Worm (Caenorhabditis elegans) whole organism, L1 larva: ENCODE measurements around the gene C27H5.12.
A peak's percentile ranks its signal among the peaks of the same experiment; 100 is the strongest.

ENCODE experiments used
- C04F5.9 ChIP-seq: sonication (generic microtip); optimal IDR thresholded peaks from 2 replicates; lab custom pipeline; 2016; ENCODE audit warnings: missing genetic modification characterization, missing compliant biosample characterization
- F16B12.6 ChIP-seq: fragments of 150-350 bp; optimal IDR thresholded peaks from 2 replicates; lab custom pipeline; 2014; ENCODE audit warnings: missing biosample characterization, missing genetic modification characterization
- Y116A8C.19 ChIP-seq: sonication (generic microtip); optimal IDR thresholded peaks from 2 replicates; lab custom pipeline; 2016; ENCODE audit warnings: missing compliant biosample characterization, missing genetic modification characterization, borderline replicate concordance
- aha-1 ChIP-seq: fragments of 150-350 bp; optimal IDR thresholded peaks from 2 replicates; lab custom pipeline; 2014; ENCODE audit warnings: missing biosample characterization, missing genetic modification characterization
- aly-2 ChIP-seq: fragments of 150-350 bp; optimal IDR thresholded peaks from 2 replicates; lab custom pipeline; 2014; ENCODE audit warnings: missing biosample characterization, missing genetic modification characterization
- ama-1 ChIP-seq: fragments of 150-350 bp; optimal IDR thresholded peaks from 2 replicates; lab custom pipeline; 2014
- blmp-1 ChIP-seq: fragments of 150-350 bp; optimal IDR thresholded peaks from 2 replicates; lab custom pipeline; 2014; ENCODE audit warnings: missing biosample characterization, missing genetic modification characterization
- ceh-8 ChIP-seq: fragments of 200-800 bp; sonication (Bioruptor generic); optimal IDR thresholded peaks from 2 replicates; lab custom pipeline; 2018; ENCODE audit warnings: mild to moderate bottlenecking, missing genetic modification characterization, moderate library complexity, missing compliant biosample characterization
- ceh-82 ChIP-seq, 3 experiments: fragments of 150-350 bp in 1 of 3; sonication (generic microtip) in 2 of 3; optimal IDR thresholded peaks; 2 replicates each; lab custom pipeline; 2014 to 2017; ENCODE audit warnings: missing biosample characterization in 3 of 3, missing genetic modification characterization in 3 of 3
- ceh-88 ChIP-seq: fragments of 200-800 bp; sonication (Bioruptor generic); IDR thresholded peaks from 2 replicates; pipeline ENCODE4 v1.3.6; 2022; ENCODE audit warnings: missing genetic modification characterization, missing compliant biosample characterization
- ces-1 ChIP-seq: fragments of 150-350 bp; optimal IDR thresholded peaks from 2 replicates; lab custom pipeline; 2014; ENCODE audit warnings: missing biosample characterization, missing genetic modification reagents, missing genetic modification characterization
- dpl-1 ChIP-seq, 3 experiments: fragments of 150-350 bp in 2 of 3; sonication (generic microtip) in 1 of 3; optimal IDR thresholded peaks; 2 replicates each; lab custom pipeline; 2014 to 2017; ENCODE audit warnings: missing biosample characterization in 3 of 3, missing genetic modification characterization in 3 of 3, missing genetic modification reagents in 3 of 3
- dsc-1 ChIP-seq: sonication (generic microtip); optimal IDR thresholded peaks from 2 replicates; lab custom pipeline; 2016; ENCODE audit warnings: mild to moderate bottlenecking, missing genetic modification characterization, missing compliant biosample characterization
- efl-3 ChIP-seq: fragments of 200-800 bp; sonication (Bioruptor generic); optimal IDR thresholded peaks from 2 replicates; lab custom pipeline; 2018; ENCODE audit warnings: mild to moderate bottlenecking, missing genetic modification characterization, missing compliant biosample characterization
- egl-27 ChIP-seq, 2 experiments: fragments of 150-350 bp in 1 of 2; sonication (generic microtip); optimal IDR thresholded peaks; 3 replicates each; lab custom pipeline; 2017 to 2018; ENCODE audit warnings: missing biosample characterization in 2 of 2, missing genetic modification characterization in 2 of 2, missing genetic modification reagents in 2 of 2
- elt-2 ChIP-seq: sonication (generic microtip); optimal IDR thresholded peaks from 2 replicates; lab custom pipeline; 2016; ENCODE audit warnings: missing genetic modification characterization, mild to moderate bottlenecking, inconsistent platforms, missing compliant biosample characterization, missing genetic modification reagents
- elt-3 ChIP-seq, 6 experiments: fragments of 150-350 bp in 1 of 6; sonication (generic microtip); optimal IDR thresholded peaks; 2 replicates each; lab custom pipeline; 2017 to 2018; ENCODE audit warnings: missing biosample characterization in 6 of 6, missing genetic modification characterization in 6 of 6, inconsistent platforms in 1 of 6
- fkh-10 ChIP-seq: sonication (generic microtip); optimal IDR thresholded peaks from 2 replicates; lab custom pipeline; 2017; ENCODE audit warnings: missing biosample characterization, missing genetic modification reagents, missing genetic modification characterization
- fkh-8 ChIP-seq: sonication (generic microtip); optimal IDR thresholded peaks from 2 replicates; lab custom pipeline; 2016; ENCODE audit warnings: mild to moderate bottlenecking, missing genetic modification characterization, missing compliant biosample characterization
- hlh-4 ChIP-seq: sonication (generic microtip); optimal IDR thresholded peaks from 2 replicates; lab custom pipeline; 2016; ENCODE audit warnings: mild to moderate bottlenecking, missing genetic modification characterization, missing compliant biosample characterization
- irx-1 ChIP-seq: sonication (generic microtip); optimal IDR thresholded peaks from 2 replicates; lab custom pipeline; 2016; ENCODE audit warnings: missing genetic modification characterization, missing compliant biosample characterization
- isw-1 ChIP-seq: fragments of 200-800 bp; sonication (Bioruptor generic); IDR thresholded peaks from 2 replicates; pipeline ENCODE4 v1.3.6; 2022; ENCODE audit warnings: missing genetic modification characterization, missing compliant biosample characterization
- jun-1 ChIP-seq: fragments of 150-350 bp; optimal IDR thresholded peaks from 2 replicates; lab custom pipeline; 2014; ENCODE audit warnings: missing biosample characterization, missing genetic modification reagents, missing genetic modification characterization
- lsy-2 ChIP-seq, 2 experiments: fragments of 150-350 bp; optimal IDR thresholded peaks; 2 replicates each; lab custom pipeline; 2014; ENCODE audit warnings: missing biosample characterization in 2 of 2, missing genetic modification characterization in 2 of 2
- mab-9 ChIP-seq: fragments of 200-800 bp; sonication (Bioruptor generic); IDR thresholded peaks from 2 replicates; pipeline ENCODE4 v1.3.6; 2022; ENCODE audit warnings: missing genetic modification reagents, missing genetic modification characterization, missing compliant biosample characterization
- mef-2 ChIP-seq: fragments of 150-350 bp; optimal IDR thresholded peaks from 2 replicates; lab custom pipeline; 2014; ENCODE audit warnings: missing biosample characterization, missing genetic modification characterization
- mep-1 ChIP-seq: fragments of 150-350 bp; optimal IDR thresholded peaks from 2 replicates; lab custom pipeline; 2014; ENCODE audit warnings: missing biosample characterization, missing genetic modification characterization
- nhr-20 ChIP-seq: sonication (generic microtip); optimal IDR thresholded peaks from 2 replicates; lab custom pipeline; 2016; ENCODE audit warnings: mild to moderate bottlenecking, missing genetic modification characterization, missing compliant biosample characterization
- nhr-237 ChIP-seq: fragments of 150-350 bp; optimal IDR thresholded peaks from 2 replicates; lab custom pipeline; 2014; ENCODE audit warnings: missing biosample characterization, missing genetic modification characterization
- nhr-28 ChIP-seq: fragments of 150-350 bp; optimal IDR thresholded peaks from 2 replicates; lab custom pipeline; 2014; ENCODE audit warnings: missing biosample characterization, missing genetic modification characterization
- nhr-76 ChIP-seq: sonication (generic microtip); optimal IDR thresholded peaks from 2 replicates; lab custom pipeline; 2017; ENCODE audit warnings: missing biosample characterization, missing genetic modification characterization
- nhr-77 ChIP-seq: fragments of 150-350 bp; optimal IDR thresholded peaks from 2 replicates; lab custom pipeline; 2014; ENCODE audit warnings: missing biosample characterization, missing genetic modification characterization
- nhr-85 ChIP-seq: sonication (generic microtip); peaks from one replicate; lab custom pipeline; 2016; ENCODE audit warnings: missing genetic modification characterization, inconsistent platforms, missing compliant biosample characterization
- pag-3 ChIP-seq: sonication (generic microtip); optimal IDR thresholded peaks from 2 replicates; lab custom pipeline; 2017; ENCODE audit warnings: missing genetic modification characterization, mild to moderate bottlenecking, missing compliant biosample characterization, antibody characterized with exemption, borderline replicate concordance; ENCODE audit not compliant: insufficient read depth
- pqm-1 ChIP-seq: sonication (generic microtip); optimal IDR thresholded peaks from 3 replicates; lab custom pipeline; 2017; ENCODE audit warnings: missing biosample characterization, missing genetic modification characterization
- rnt-1 ChIP-seq: sonication (generic microtip); optimal IDR thresholded peaks from 2 replicates; lab custom pipeline; 2016; ENCODE audit warnings: mild to moderate bottlenecking, missing genetic modification characterization, moderate library complexity, missing compliant biosample characterization
- skn-1 ChIP-seq: fragments of 150-350 bp; optimal IDR thresholded peaks from 2 replicates; lab custom pipeline; 2014; ENCODE audit warnings: missing biosample characterization, missing genetic modification characterization
- sox-4 ChIP-seq: sonication (generic microtip); optimal IDR thresholded peaks from 2 replicates; lab custom pipeline; 2016; ENCODE audit warnings: missing genetic modification characterization, missing compliant biosample characterization
- sup-37 ChIP-seq: fragments of 200-800 bp; sonication (Bioruptor generic); optimal IDR thresholded peaks from 2 replicates; lab custom pipeline; 2018; ENCODE audit warnings: mild to moderate bottlenecking, missing genetic modification characterization, missing compliant biosample characterization
- swsn-7 ChIP-seq: sonication (generic microtip); optimal IDR thresholded peaks from 2 replicates; lab custom pipeline; 2016; ENCODE audit warnings: missing genetic modification characterization, missing compliant biosample characterization
- unc-62 ChIP-seq: fragments of 150-350 bp; optimal IDR thresholded peaks from 2 replicates; lab custom pipeline; 2014; ENCODE audit warnings: missing biosample characterization, missing genetic modification reagents, missing genetic modification characterization
- unc-86 ChIP-seq: sonication (generic microtip); optimal IDR thresholded peaks from 2 replicates; lab custom pipeline; 2016; ENCODE audit warnings: missing genetic modification characterization, missing compliant biosample characterization
- vab-15 ChIP-seq: sonication (generic microtip); optimal IDR thresholded peaks from 2 replicates; lab custom pipeline; 2017; ENCODE audit warnings: missing genotype, mild to moderate bottlenecking, missing genetic modification characterization, missing compliant biosample characterization
- ztf-4 ChIP-seq: fragments of 150-350 bp; optimal IDR thresholded peaks from 2 replicates; lab custom pipeline; 2014; ENCODE audit warnings: missing biosample characterization, missing genetic modification characterization

The C27H5.12 gene

DNA sequence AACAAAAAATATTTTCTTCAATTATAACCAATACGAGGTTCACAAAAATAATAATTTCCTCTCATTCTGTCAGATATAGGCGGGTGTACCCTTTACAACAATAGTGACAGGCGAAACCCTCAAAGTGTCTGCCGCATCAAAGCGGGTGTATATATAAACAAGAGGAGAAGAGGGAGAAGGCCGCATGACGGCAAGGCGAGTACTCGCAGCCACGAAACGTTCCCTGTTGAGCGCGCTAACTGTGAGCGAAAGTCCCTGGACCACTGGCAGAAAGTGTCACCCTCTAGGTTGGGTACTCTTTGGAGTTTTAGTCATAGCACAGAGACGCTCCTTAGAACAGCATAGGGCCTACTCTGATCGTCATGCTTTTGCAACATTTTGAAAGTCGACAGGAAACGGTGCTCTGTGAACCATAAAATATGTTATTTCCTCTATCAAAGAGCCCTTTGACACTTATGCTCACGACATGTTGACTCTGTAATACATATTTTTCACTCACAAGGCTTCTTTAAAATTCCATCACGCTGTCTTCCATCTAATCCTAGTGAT lies 38.7 kb upstream of the C27H5.12 start, which contains the start of gene pcrg-1 (continued):
- TF ChIP-seq sox-4 (tag; lab: Kevin White, UChicago) = peak; percentile 36
- TF ChIP-seq ama-1 = no peak
- no peak for TF ChIP-seq pag-3 (tag; lab: Kevin White, UChicago)
- no peak for TF ChIP-seq nhr-28 (tag; lab: Kevin White, UChicago)
- TF ChIP-seq blmp-1 = peak; percentile 7
- TF ChIP-seq irx-1 (tag; lab: Kevin White, UChicago) = peak; percentile 80
- peak; percentile 72 for TF ChIP-seq mab-9 (GFP tag; lab: Robert Waterston, UW)
- peak; percentile 40 to 76 (median 73) for TF ChIP-seq ceh-82 (tag; optimal IDR thresholded peaks at IDR 0.05; lab: Kevin White, UChicago)
- TF ChIP-seq rnt-1 = peak; percentile 89
- TF ChIP-seq aly-2 (tag; lab: Kevin White, UChicago) = peak; percentile 36
- no peak for TF ChIP-seq ces-1
- TF ChIP-seq elt-3 (tag; optimal IDR thresholded peaks at IDR 0.05; lab: Kevin White, UChicago) = peak in 2 of 6 experiments; percentile 36 to 83
- peak; percentile 15 for TF ChIP-seq Y116A8C.19
- TF ChIP-seq jun-1 = peak; percentile 39
- no peak for TF ChIP-seq skn-1 (tag; lab: Kevin White, UChicago)
- TF ChIP-seq aha-1 (tag; lab: Kevin White, UChicago) = no peak
- TF ChIP-seq nhr-85 = peak; percentile 92
- TF ChIP-seq ztf-4 (tag; lab: Kevin White, UChicago) = peak; percentile 9
- TF ChIP-seq unc-86 (tag; lab: Kevin White, UChicago) = peak; percentile 57
- no peak for TF ChIP-seq pqm-1
- TF ChIP-seq elt-2 (tag; lab: Kevin White, UChicago) = peak; percentile 76
- peak; percentile 45 to 59 (median 56) for TF ChIP-seq dpl-1 (GFP tag; optimal IDR thresholded peaks at IDR 0.05; lab: Kevin White, UChicago)
- peak; percentile 23 for TF ChIP-seq mef-2 (tag; lab: Kevin White, UChicago)
- TF ChIP-seq vab-15 (tag; lab: Kevin White, UChicago) = no peak
- TF ChIP-seq ceh-88 (GFP tag; lab: Robert Waterston, UW) = peak; percentile 76
- TF ChIP-seq C04F5.9 (tag; lab: Kevin White, UChicago) = peak; percentile 59
- TF ChIP-seq nhr-237 (tag; lab: Kevin White, UChicago) = no peak
- TF ChIP-seq egl-27 (tag; optimal IDR thresholded peaks at IDR 0.05; lab: Kevin White, UChicago) = no peak
- no peak for TF ChIP-seq unc-62 (GFP tag; lab: Kevin White, UChicago)
- TF ChIP-seq F16B12.6 (tag; lab: Kevin White, UChicago) = peak; percentile 8
- TF ChIP-seq hlh-4 (tag; lab: Kevin White, UChicago) = no peak
- peak; percentile 89 for TF ChIP-seq nhr-20 (tag; lab: Kevin White, UChicago)
- TF ChIP-seq dsc-1 (tag; lab: Kevin White, UChicago) = peak; percentile 87
- TF ChIP-seq fkh-10 (GFP tag; lab: Kevin White, UChicago) = no peak
- peak; percentile 42 for TF ChIP-seq isw-1 (GFP tag; lab: Robert Waterston, UW)
- TF ChIP-seq sup-37 = peak; percentile 84
- peak; percentile 86 for TF ChIP-seq swsn-7
- peak; percentile 54 to 81 for TF ChIP-seq lsy-2 (tag; optimal IDR thresholded peaks at IDR 0.05; lab: Kevin White, UChicago)
- TF ChIP-seq efl-3 (GFP tag; lab: Kevin White, UChicago) = peak; percentile 61
- TF ChIP-seq mep-1 = peak; percentile 74
- peak; percentile 41 for TF ChIP-seq nhr-77 (tag; lab: Kevin White, UChicago)
- TF ChIP-seq nhr-76 = peak; percentile 51
- TF ChIP-seq fkh-8 (tag; lab: Kevin White, UChicago) = no peak
- peak; percentile 72 for TF ChIP-seq ceh-8 (GFP tag; lab: Kevin White, UChicago)
